Worm (Caenorhabditis elegans) whole organism, L4/young adult: Measurements from ENCODE around the gene aaim-1.

ENCODE experiments used
- W03F9.2 ChIP-seq: fragments of 150-350 bp; optimal IDR thresholded peaks from 2 replicates; lab custom pipeline; 2014; ENCODE audit warnings: missing biosample characterization, missing genetic modification characterization
- him-1 ChIP-seq: sonication (generic microtip); optimal IDR thresholded peaks from 2 replicates; lab custom pipeline; 2016; ENCODE audit warnings: missing genotype, missing genetic modification reagents, missing genetic modification characterization, missing compliant biosample characterization

ce11 chrX:6511985-6512384 lies 50.2 kb downstream of the aaim-1 start, which contains the start of gene ttr-35:
- TF ChIP-seq him-1 (tag; lab: Kevin White, UChicago): no peak
- no peak for TF ChIP-seq W03F9.2 (tag; lab: Kevin White, UChicago)
